Worm (Caenorhabditis elegans): ENCODE results near the gene F49H12.2.

F49H12.2 gene

DNA sequence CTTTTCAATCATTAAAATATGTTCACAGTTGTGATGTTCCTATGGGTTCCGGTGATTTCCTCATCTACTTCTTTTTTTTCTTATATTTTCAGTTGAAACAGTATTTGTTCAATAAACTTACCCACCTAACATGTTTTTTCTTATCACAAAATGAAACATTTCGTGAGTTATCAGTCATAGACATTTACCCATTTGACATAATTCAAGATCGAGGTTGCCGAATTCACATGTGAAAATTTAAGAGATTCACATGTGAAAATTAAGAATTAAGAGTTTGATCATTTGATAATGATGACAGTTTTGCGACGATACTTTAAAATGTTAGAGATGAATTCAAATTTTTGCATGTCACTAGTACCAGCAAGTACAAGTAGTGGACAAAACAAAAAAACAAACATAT, 22.3 kb downstream of the F49H12.2 start:
- TF ChIP-seq ama-1 (optimal IDR thresholded peaks at IDR 0.05) (no peak), tbx-11 (GFP tag; IDR thresholded peaks at IDR 0.05) (no peak), ceh-13 (GFP tag; optimal IDR thresholded peaks at IDR 0.05) (no peak), hmbx-1 (tag; optimal IDR thresholded peaks at IDR 0.05) (no peak), flt-1 (GFP tag; IDR thresholded peaks at IDR 0.05) (no peak), tbx-37 (GFP tag; conservative IDR thresholded peaks at IDR 0.05) (no peak), tra-4 (tag; optimal IDR thresholded peaks at IDR 0.05) (no peak)

- no peak for TF ChIP-seq hmg-4 (GFP tag; optimal IDR thresholded peaks at IDR 0.05)
- TF ChIP-seq hmbx-1 (tag; optimal IDR thresholded peaks at IDR 0.05): no peak
- TF ChIP-seq ceh-36 (tag; optimal IDR thresholded peaks at IDR 0.05): no peak
- no peak for TF ChIP-seq pes-1 (GFP tag; IDR thresholded peaks at IDR 0.05)
- no peak for TF ChIP-seq B0310.2 (tag; optimal IDR thresholded peaks at IDR 0.05)
- no peak for TF ChIP-seq ets-7 (tag; optimal IDR thresholded peaks at IDR 0.05)
- TF ChIP-seq tbx-37 (GFP tag; conservative IDR thresholded peaks at IDR 0.05): 0 out of 2 replicates have a peak, but pooled peaks have one; percentile 23
- no peak for TF ChIP-seq hnd-1 (tag; optimal IDR thresholded peaks at IDR 0.05)
- no peak for TF ChIP-seq scrt-1 (GFP tag; IDR thresholded peaks at IDR 0.05)
- TF ChIP-seq tra-4 (tag; optimal IDR thresholded peaks at IDR 0.05): no peak
- 0 out of 2 replicates have a peak, but pooled peaks have one; percentile 16 for TF ChIP-seq sea-1 (GFP tag; conservative IDR thresholded peaks at IDR 0.05)
- TF ChIP-seq ama-1 (optimal IDR thresholded peaks at IDR 0.05): no peak
- TF ChIP-seq tbx-11 (GFP tag; IDR thresholded peaks at IDR 0.05): 0 out of 2 replicates have a peak, but pooled peaks have one; percentile 8
- TF ChIP-seq flt-1 (GFP tag; IDR thresholded peaks at IDR 0.05): no peak
These were observed 23.1 kb downstream of the F49H12.2 start for ce11 chrX:2108182-2108581.

- TF ChIP-seq tra-4 (tag; optimal IDR thresholded peaks at IDR 0.05) (no peak), sea-1 (GFP tag; conservative IDR thresholded peaks at IDR 0.05) (no peak), F13C5.2 (tag; optimal IDR thresholded peaks at IDR 0.05) (no peak), hnd-1 (tag; optimal IDR thresholded peaks at IDR 0.05) (no peak), ets-7 (tag; optimal IDR thresholded peaks at IDR 0.05) (no peak), hmg-4 (GFP tag; optimal IDR thresholded peaks at IDR 0.05) (no peak), scrt-1 (GFP tag; IDR thresholded peaks at IDR 0.05) (no peak)
These were observed 23.6 kb downstream of the F49H12.2 start, which contains the start of gene F53B1.2 for ce11 chrX:2108682-2109081. F53B1.2 (plus strand) TSS chrX:2108982.

DNA sequence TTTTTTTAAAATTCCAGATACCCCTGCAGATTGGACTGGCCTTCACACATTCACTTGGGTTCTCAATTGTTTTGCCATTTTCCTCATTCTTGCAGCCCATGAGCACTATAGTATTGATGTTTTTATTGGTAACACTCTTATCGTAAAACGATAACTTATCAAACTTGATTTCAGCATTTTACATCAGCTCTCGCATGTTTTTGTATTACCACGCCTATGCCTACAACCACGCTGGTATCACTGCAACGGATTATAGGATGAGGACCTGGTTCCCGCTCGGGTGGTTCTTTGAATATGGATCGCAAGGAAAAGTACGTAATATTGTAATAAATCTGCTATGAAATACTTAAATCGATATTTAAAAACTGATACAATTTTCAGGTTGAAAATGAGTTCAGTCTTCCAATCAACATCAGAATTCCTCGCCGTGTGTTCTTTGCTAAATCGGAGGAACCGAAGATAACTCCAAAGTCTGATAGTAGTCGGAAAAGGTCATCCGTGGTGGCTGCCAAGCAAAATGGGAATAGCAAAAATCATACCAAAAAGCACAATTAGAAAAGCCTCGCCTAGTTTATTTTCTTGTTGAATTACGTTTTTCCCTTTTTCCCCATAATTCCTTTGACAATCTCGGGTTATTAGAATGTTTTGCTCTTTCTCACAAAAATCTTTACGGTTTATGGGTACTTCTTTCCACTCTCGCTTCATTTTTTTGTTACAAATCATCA, 25.7 kb downstream of the F49H12.2 start:
- TF ChIP-seq tra-4 (tag; optimal IDR thresholded peaks at IDR 0.05) (no peak), flt-1 (GFP tag; IDR thresholded peaks at IDR 0.05) (no peak), hmbx-1 (tag; optimal IDR thresholded peaks at IDR 0.05) (no peak), ceh-36 (tag; optimal IDR thresholded peaks at IDR 0.05) (no peak), hmg-4 (GFP tag; optimal IDR thresholded peaks at IDR 0.05) (no peak), B0310.2 (tag; optimal IDR thresholded peaks at IDR 0.05) (no peak), scrt-1 (GFP tag; IDR thresholded peaks at IDR 0.05) (no peak), ets-7 (tag; optimal IDR thresholded peaks at IDR 0.05) (no peak), sea-1 (GFP tag; conservative IDR thresholded peaks at IDR 0.05) (no peak), hnd-1 (tag; optimal IDR thresholded peaks at IDR 0.05) (no peak), aly-1 (tag; optimal IDR thresholded peaks at IDR 0.05) (no peak), ama-1 (optimal IDR thresholded peaks at IDR 0.05) (no peak), pes-1 (GFP tag; IDR thresholded peaks at IDR 0.05) (no peak), tbx-37 (GFP tag; conservative IDR thresholded peaks at IDR 0.05) (no peak), tbx-11 (GFP tag; IDR thresholded peaks at IDR 0.05) (no peak), ceh-13 (GFP tag; optimal IDR thresholded peaks at IDR 0.05) (no peak), F13C5.2 (tag; optimal IDR thresholded peaks at IDR 0.05) (no peak)

- TF ChIP-seq tbx-37 (GFP tag; conservative IDR thresholded peaks at IDR 0.05) (no peak), ets-7 (tag; optimal IDR thresholded peaks at IDR 0.05) (no peak), tbx-11 (GFP tag; IDR thresholded peaks at IDR 0.05) (no peak)
These were observed 27.9 kb downstream of the F49H12.2 start, which contains the start of gene bus-5 for ce11 chrX:2113004-2113403. bus-5 (minus strand) TSS chrX:2113104.

- TF ChIP-seq hmg-4 (GFP tag; optimal IDR thresholded peaks at IDR 0.05) (no peak), tbx-37 (GFP tag; conservative IDR thresholded peaks at IDR 0.05) (no peak), flt-1 (GFP tag; IDR thresholded peaks at IDR 0.05) (no peak), hnd-1 (tag; optimal IDR thresholded peaks at IDR 0.05) (no peak), ceh-13 (GFP tag; optimal IDR thresholded peaks at IDR 0.05) (no peak), aly-1 (tag; optimal IDR thresholded peaks at IDR 0.05) (no peak), tra-4 (tag; optimal IDR thresholded peaks at IDR 0.05) (no peak), sea-1 (GFP tag; conservative IDR thresholded peaks at IDR 0.05) (no peak), scrt-1 (GFP tag; IDR thresholded peaks at IDR 0.05) (no peak), F13C5.2 (tag; optimal IDR thresholded peaks at IDR 0.05) (no peak), ets-7 (tag; optimal IDR thresholded peaks at IDR 0.05) (no peak), hmbx-1 (tag; optimal IDR thresholded peaks at IDR 0.05) (no peak), ceh-36 (tag; optimal IDR thresholded peaks at IDR 0.05) (no peak), tbx-11 (GFP tag; IDR thresholded peaks at IDR 0.05) (no peak), ama-1 (optimal IDR thresholded peaks at IDR 0.05) (no peak), B0310.2 (tag; optimal IDR thresholded peaks at IDR 0.05) (no peak), pes-1 (GFP tag; IDR thresholded peaks at IDR 0.05) (no peak)
These were observed 29.1 kb downstream of the F49H12.2 start for ce11 chrX:2114171-2114570.

- no peak for TF ChIP-seq B0310.2 (tag; optimal IDR thresholded peaks at IDR 0.05)
- TF ChIP-seq F13C5.2 (tag; optimal IDR thresholded peaks at IDR 0.05): no peak
- no peak for TF ChIP-seq ets-7 (tag; optimal IDR thresholded peaks at IDR 0.05)
- TF ChIP-seq hmbx-1 (tag; optimal IDR thresholded peaks at IDR 0.05): no peak
- no peak for TF ChIP-seq sea-1 (GFP tag; conservative IDR thresholded peaks at IDR 0.05)
- no peak for TF ChIP-seq hmg-4 (GFP tag; optimal IDR thresholded peaks at IDR 0.05)
- no peak for TF ChIP-seq tbx-11 (GFP tag; IDR thresholded peaks at IDR 0.05)
- no peak for TF ChIP-seq ama-1 (optimal IDR thresholded peaks at IDR 0.05)
- TF ChIP-seq tra-4 (tag; optimal IDR thresholded peaks at IDR 0.05): no peak
- TF ChIP-seq pes-1 (GFP tag; IDR thresholded peaks at IDR 0.05): no peak
- no peak for TF ChIP-seq flt-1 (GFP tag; IDR thresholded peaks at IDR 0.05)
- TF ChIP-seq ceh-13 (GFP tag; optimal IDR thresholded peaks at IDR 0.05): no peak
- TF ChIP-seq tbx-37 (GFP tag; conservative IDR thresholded peaks at IDR 0.05): no peak
- no peak for TF ChIP-seq hnd-1 (tag; optimal IDR thresholded peaks at IDR 0.05)
- no peak for TF ChIP-seq ceh-36 (tag; optimal IDR thresholded peaks at IDR 0.05)
- TF ChIP-seq aly-1 (tag; optimal IDR thresholded peaks at IDR 0.05): no peak
These were observed 31.3 kb downstream of the F49H12.2 start for ce11 chrX:2116304-2116867.
